Fruit fly (Drosophila melanogaster) whole organism, embryonic: Measurements from ENCODE around the gene mbc.

Source experiments
- CG10274 ChIP-seq: fragments of 200-800 bp; sonication (Bioruptor generic); optimal IDR thresholded peaks from 3 replicates; lab custom pipeline; 2017; ENCODE audit warnings: missing biosample characterization, mild to moderate bottlenecking, missing genetic modification characterization
- CG11247 ChIP-seq: fragments of 200-800 bp; sonication (Bioruptor generic); IDR thresholded peaks from 2 replicates; pipeline ENCODE4 v1.3.6; 2022; ENCODE audit warnings: missing biosample characterization, missing genetic modification characterization
- CG12236 ChIP-seq: fragments of 200-800 bp; sonication (Bioruptor generic); optimal IDR thresholded peaks from 2 replicates; lab custom pipeline; 2016; ENCODE audit warnings: missing biosample characterization, missing genetic modification characterization
- CG12769 ChIP-seq: fragments of 200-800 bp; sonication (Bioruptor generic); optimal IDR thresholded peaks from 2 replicates; lab custom pipeline; 2019; ENCODE audit warnings: missing biosample characterization, mild to moderate bottlenecking, missing genetic modification characterization, moderate library complexity
- CG14860 ChIP-seq: fragments of 200-800 bp; sonication (Bioruptor generic); IDR thresholded peaks from 3 replicates; pipeline ENCODE4 v1.3.6; 2022; ENCODE audit warnings: missing biosample characterization, missing genetic modification characterization; ENCODE audit not compliant: partially characterized antibody
- CG14965 ChIP-seq: fragments of 200-800 bp; sonication (Bioruptor generic); optimal IDR thresholded peaks from 2 replicates; lab custom pipeline; 2016; ENCODE audit warnings: missing biosample characterization, missing genetic modification characterization, borderline replicate concordance
- CG15011 ChIP-seq: fragments of 200-800 bp; sonication (Bioruptor generic); optimal IDR thresholded peaks from 3 replicates; lab custom pipeline; 2018; ENCODE audit warnings: missing biosample characterization, mild to moderate bottlenecking, missing genetic modification characterization
- CG15073 ChIP-seq: fragments of 200-800 bp; sonication (Bioruptor generic); optimal IDR thresholded peaks from 2 replicates; lab custom pipeline; 2016; ENCODE audit warnings: missing biosample characterization, missing genetic modification characterization
- CG15479 ChIP-seq: fragments of 200-800 bp; sonication (Bioruptor generic); optimal IDR thresholded peaks from 3 replicates; lab custom pipeline; 2019; ENCODE audit warnings: missing biosample characterization, mild to moderate bottlenecking, missing genetic modification characterization, moderate library complexity
- CG1832 ChIP-seq: fragments of 200-800 bp; sonication (Bioruptor generic); optimal IDR thresholded peaks from 2 replicates; lab custom pipeline; 2017; ENCODE audit warnings: missing biosample characterization, mild to moderate bottlenecking, missing genetic modification characterization, inconsistent platforms
- CG2712 ChIP-seq: fragments of 200-800 bp; optimal IDR thresholded peaks from 3 replicates; lab custom pipeline; 2019; ENCODE audit warnings: missing biosample characterization, mild to moderate bottlenecking, missing genetic modification characterization, moderate library complexity
- CG4360 ChIP-seq: fragments of 200-800 bp; sonication (Bioruptor generic); IDR thresholded peaks from 2 replicates; pipeline ENCODE4 v1.3.6; 2022; ENCODE audit warnings: missing biosample characterization, missing genetic modification characterization
- CG5245 ChIP-seq: fragments of 200-800 bp; sonication (Bioruptor generic); optimal IDR thresholded peaks from 3 replicates; lab custom pipeline; 2016; ENCODE audit warnings: missing biosample characterization, missing genetic modification characterization
- CG6683 ChIP-seq: fragments of 200-800 bp; sonication (Bioruptor generic); optimal IDR thresholded peaks from 2 replicates; lab custom pipeline; 2017; ENCODE audit warnings: missing biosample characterization, mild to moderate bottlenecking, missing genetic modification characterization, missing genetic modification reagents
- CG6765 ChIP-seq: fragments of 200-800 bp; sonication (Bioruptor generic); optimal IDR thresholded peaks from 3 replicates; lab custom pipeline; 2017; ENCODE audit warnings: missing biosample characterization, mild to moderate bottlenecking, missing genetic modification characterization
- CG7271 ChIP-seq: fragments of 200-800 bp; sonication (Bioruptor generic); optimal IDR thresholded peaks from 2 replicates; lab custom pipeline; 2018; ENCODE audit warnings: missing biosample characterization, mild to moderate bottlenecking, missing genetic modification characterization, moderate library complexity
- CG8281 ChIP-seq: fragments of 200-800 bp; sonication (Bioruptor generic); optimal IDR thresholded peaks from 2 replicates; lab custom pipeline; 2018; ENCODE audit warnings: missing biosample characterization, mild to moderate bottlenecking, missing genetic modification characterization, moderate library complexity
- CG8924 ChIP-seq: fragments of 200-800 bp; optimal IDR thresholded peaks from 3 replicates; lab custom pipeline; 2019; ENCODE audit warnings: missing biosample characterization, mild to moderate bottlenecking, missing genetic modification characterization, moderate library complexity
- CG9727 ChIP-seq: fragments of 200-800 bp; sonication (Bioruptor generic); optimal IDR thresholded peaks from 3 replicates; lab custom pipeline; 2017; ENCODE audit warnings: missing biosample characterization, mild to moderate bottlenecking, missing genetic modification characterization
- CTCF ChIP-seq: fragments of 200-800 bp; sonication (Bioruptor generic); optimal IDR thresholded peaks from 2 replicates; lab custom pipeline; 2017; ENCODE audit warnings: missing biosample characterization, mild to moderate bottlenecking, missing genetic modification characterization, moderate library complexity
- CkIIα-i1 ChIP-seq: fragments of 200-800 bp; sonication (Bioruptor generic); IDR thresholded peaks from 2 replicates; pipeline ENCODE4 v1.3.6; 2022; ENCODE audit warnings: missing biosample characterization, missing genetic modification characterization
- Dad ChIP-seq: fragments of 200-800 bp; sonication (Bioruptor generic); optimal IDR thresholded peaks from 3 replicates; lab custom pipeline; 2016; ENCODE audit warnings: missing biosample characterization, missing genetic modification characterization
- GATAe ChIP-seq: fragments of 200-800 bp; sonication (Bioruptor generic); conservative IDR thresholded peaks from 2 replicates; pipeline ENCODE4 v1.3.6; 2022; ENCODE audit warnings: missing biosample characterization, missing genetic modification characterization
- Gsc ChIP-seq: fragments of 200-800 bp; sonication (Bioruptor generic); IDR thresholded peaks from 2 replicates; pipeline ENCODE4 v1.3.6; 2022; ENCODE audit warnings: missing biosample characterization, missing genetic modification characterization
- Gug ChIP-seq: fragments of 200-800 bp; sonication (Bioruptor generic); IDR thresholded peaks from 4 replicates; pipeline ENCODE4 v1.3.6; 2022; ENCODE audit warnings: missing biosample characterization, missing genetic modification characterization
- HLH3B ChIP-seq: fragments of 200-800 bp; sonication (Bioruptor generic); IDR thresholded peaks from 2 replicates; pipeline ENCODE4 v1.3.6; 2022; ENCODE audit warnings: missing biosample characterization, missing genetic modification characterization
- HLHmδ ChIP-seq: fragments of 200-800 bp; sonication (Bioruptor generic); optimal IDR thresholded peaks from 2 replicates; lab custom pipeline; 2018; ENCODE audit warnings: missing biosample characterization, mild to moderate bottlenecking, missing genetic modification characterization, moderate library complexity
- MTF-1 ChIP-seq: fragments of 200-800 bp; sonication (Bioruptor generic); optimal IDR thresholded peaks from 2 replicates; lab custom pipeline; 2018; ENCODE audit warnings: missing biosample characterization, mild to moderate bottlenecking, missing genetic modification characterization, borderline replicate concordance
- Six4 ChIP-seq: fragments of 200-800 bp; sonication (Bioruptor generic); optimal IDR thresholded peaks from 2 replicates; lab custom pipeline; 2016; ENCODE audit warnings: missing biosample characterization, missing genetic modification characterization
- Sry-δ ChIP-seq: fragments of 200-800 bp; sonication (Bioruptor generic); optimal IDR thresholded peaks from 2 replicates; lab custom pipeline; 2016; ENCODE audit warnings: missing biosample characterization, missing genetic modification characterization
- Stat92E ChIP-seq, 3 experiments: fragments of >200 bp in 2 of 3; fragments of 200-800 bp in 1 of 3; sonication (Bioruptor generic) in 1 of 3; optimal IDR thresholded peaks; 2 replicates each; lab custom pipeline; 2017 to 2019; ENCODE audit warnings: missing biosample characterization in 3 of 3, missing genetic modification characterization in 3 of 3, mild to moderate bottlenecking in 1 of 3, moderate library complexity in 1 of 3
- ap ChIP-seq: fragments of 200-800 bp; sonication (Bioruptor generic); IDR thresholded peaks from 2 replicates; pipeline ENCODE4 v1.3.6; 2022; ENCODE audit warnings: missing biosample characterization, missing genetic modification characterization
- ato ChIP-seq: fragments of 200-800 bp; sonication (Bioruptor generic); IDR thresholded peaks from 2 replicates; pipeline ENCODE4 v1.3.6; 2022; ENCODE audit warnings: missing biosample characterization, missing genetic modification characterization; ENCODE audit not compliant: partially characterized antibody
- bigmax ChIP-seq: fragments of 200-800 bp; sonication (Bioruptor generic); optimal IDR thresholded peaks from 2 replicates; lab custom pipeline; 2018; ENCODE audit warnings: missing biosample characterization, mild to moderate bottlenecking, missing genetic modification characterization
- bsh ChIP-seq, 2 experiments: fragments of 200-800 bp; sonication (Bioruptor generic); optimal IDR thresholded peaks; 2 replicates each; lab custom pipeline; 2017 to 2018; ENCODE audit warnings: mild to moderate bottlenecking in 2 of 2, missing biosample characterization in 2 of 2, missing genetic modification characterization in 2 of 2, moderate library complexity in 1 of 2
- ci ChIP-seq: fragments of 200-800 bp; sonication (Bioruptor generic); IDR thresholded peaks from 3 replicates; pipeline ENCODE4 v1.3.6; 2022; ENCODE audit warnings: missing biosample characterization, missing genetic modification characterization
- crc ChIP-seq: fragments of 200-800 bp; sonication (Bioruptor generic); optimal IDR thresholded peaks from 2 replicates; lab custom pipeline; 2016; ENCODE audit warnings: missing biosample characterization, missing genetic modification characterization
- croc ChIP-seq: fragments of 200-800 bp; sonication (Bioruptor generic); conservative IDR thresholded peaks from 3 replicates; pipeline ENCODE4 v1.3.6; 2022; ENCODE audit warnings: missing biosample characterization, missing genetic modification characterization
- fd102C ChIP-seq: fragments of 200-800 bp; sonication (Bioruptor generic); optimal IDR thresholded peaks from 2 replicates; lab custom pipeline; 2018; ENCODE audit warnings: missing biosample characterization, mild to moderate bottlenecking, missing genetic modification characterization, moderate library complexity
- fd3F ChIP-seq: fragments of 200-800 bp; sonication (Bioruptor generic); optimal IDR thresholded peaks from 2 replicates; lab custom pipeline; 2018; ENCODE audit warnings: missing biosample characterization, mild to moderate bottlenecking, missing genetic modification characterization, moderate library complexity
- kah ChIP-seq: fragments of 200-800 bp; sonication (Bioruptor generic); optimal IDR thresholded peaks from 2 replicates; lab custom pipeline; 2018; ENCODE audit warnings: missing biosample characterization, mild to moderate bottlenecking, missing genetic modification characterization
- org-1 ChIP-seq: fragments of 200-800 bp; sonication (Bioruptor generic); optimal IDR thresholded peaks from 2 replicates; lab custom pipeline; 2017; ENCODE audit warnings: missing biosample characterization, missing genetic modification characterization
- pita ChIP-seq: fragments of 200-800 bp; sonication (Bioruptor generic); optimal IDR thresholded peaks from 2 replicates; lab custom pipeline; 2017; ENCODE audit warnings: missing biosample characterization, mild to moderate bottlenecking, missing genetic modification characterization
- pnt ChIP-seq: fragments of 200-800 bp; sonication (Bioruptor generic); optimal IDR thresholded peaks from 3 replicates; lab custom pipeline; 2016; ENCODE audit warnings: missing biosample characterization, missing genetic modification characterization
- pzg ChIP-seq: fragments of 200-800 bp; sonication (Bioruptor generic); optimal IDR thresholded peaks from 3 replicates; lab custom pipeline; 2018; ENCODE audit warnings: missing biosample characterization, mild to moderate bottlenecking, missing genetic modification characterization, moderate library complexity
- sens ChIP-seq: fragments of 200-800 bp; sonication (Bioruptor generic); peaks from one replicate; lab custom pipeline; 2016; ENCODE audit warnings: missing biosample characterization, missing genetic modification characterization
- seq ChIP-seq: fragments of 200-800 bp; sonication (Bioruptor generic); IDR thresholded peaks from 2 replicates; pipeline ENCODE4 v1.3.6; 2022; ENCODE audit warnings: missing biosample characterization, missing genetic modification characterization
- sim ChIP-seq: fragments of 200-800 bp; sonication (Bioruptor generic); IDR thresholded peaks from 2 replicates; pipeline ENCODE4 v1.3.6; 2022; ENCODE audit warnings: missing biosample characterization, missing genetic modification characterization
- slp2 ChIP-seq: fragments of 200-800 bp; sonication (Bioruptor generic); optimal IDR thresholded peaks from 2 replicates; lab custom pipeline; 2016; ENCODE audit warnings: missing biosample characterization, missing genetic modification characterization
- so ChIP-seq: fragments of 200-800 bp; sonication (Bioruptor generic); IDR thresholded peaks from 3 replicates; pipeline ENCODE4 v1.3.6; 2022; ENCODE audit warnings: missing biosample characterization, missing genetic modification characterization
- tup ChIP-seq: fragments of 200-800 bp; sonication (Bioruptor generic); optimal IDR thresholded peaks from 2 replicates; lab custom pipeline; 2016; ENCODE audit warnings: missing biosample characterization, mild to moderate bottlenecking, missing genetic modification characterization, moderate library complexity
- wek ChIP-seq: fragments of 200-800 bp; sonication (Bioruptor generic); optimal IDR thresholded peaks from 3 replicates; lab custom pipeline; 2018; ENCODE audit warnings: missing biosample characterization, mild to moderate bottlenecking, missing genetic modification characterization, moderate library complexity

Gene mbc

dm6 chr3R:23820290-23820689 lies 38.7 kb downstream of the mbc start (continued):
- TF ChIP-seq kah (GFP tag; lab: Kevin White, UChicago) (no peak), slp2 (GFP tag; lab: Kevin White, UChicago) (no peak), crc (no peak), Dad (GFP tag; lab: Kevin White, UChicago) (no peak), CG9727 (no peak), CG11247 (GFP tag; lab: Robert Waterston, UW) (no peak), CG7271 (no peak), croc (GFP tag; lab: Robert Waterston, UW) (no peak), CkIIα-i1 (no peak), CG15011 (GFP tag; lab: Kevin White, UChicago) (no peak), ap (no peak), CG15479 (no peak), CG1832 (GFP tag; lab: Kevin White, UChicago) (no peak), so (GFP tag; lab: Robert Waterston, UW) (0 out of 3 replicates have a peak, but pooled peaks have one; percentile 27), Six4 (GFP tag; lab: Kevin White, UChicago) (no peak), org-1 (GFP tag; lab: Kevin White, UChicago) (no peak), pita (GFP tag; lab: Kevin White, UChicago) (no peak), bsh (GFP tag; optimal IDR thresholded peaks at IDR 0.05; lab: Kevin White, UChicago) (peak in 1 of 2 experiments; percentile 21), Stat92E (GFP tag; optimal IDR thresholded peaks at IDR 0.05; lab: Kevin White, UChicago) (no peak), HLHmδ (GFP tag; lab: Kevin White, UChicago) (no peak), pnt (GFP tag; lab: Kevin White, UChicago) (no peak), ato (GFP tag; lab: Robert Waterston, UW) (no peak), fd102C (no peak), CG6765 (GFP tag; lab: Kevin White, UChicago) (no peak), CG14965 (GFP tag; lab: Kevin White, UChicago) (no peak), CG5245 (GFP tag; lab: Kevin White, UChicago) (no peak), bigmax (GFP tag; lab: Kevin White, UChicago) (no peak), CTCF (GFP tag; lab: Kevin White, UChicago) (peak; percentile 9), CG12769 (tag; lab: Kevin White, UChicago) (peak; percentile 22), MTF-1 (GFP tag; lab: Kevin White, UChicago) (no peak), CG14860 (GFP tag; lab: Robert Waterston, UW) (no peak), tup (no peak), pzg (GFP tag; lab: Kevin White, UChicago) (peak; percentile 86), GATAe (GFP tag; lab: Robert Waterston, UW) (no peak), Gug (GFP tag; lab: Robert Waterston, UW) (no peak), seq (GFP tag; lab: Robert Waterston, UW) (no peak), ci (GFP tag; lab: Robert Waterston, UW) (0 out of 3 replicates have a peak, but pooled peaks have one; percentile 27), sim (no peak), CG4360 (GFP tag; lab: Robert Waterston, UW) (no peak), sens (GFP tag; lab: Kevin White, UChicago) (peak; percentile 51), wek (GFP tag; lab: Kevin White, UChicago) (no peak), CG12236 (GFP tag; lab: Kevin White, UChicago) (no peak), CG15073 (GFP tag; lab: Kevin White, UChicago) (no peak), Sry-δ (GFP tag; lab: Kevin White, UChicago) (peak; percentile 31), CG10274 (GFP tag; lab: Kevin White, UChicago) (no peak), CG8281 (tag; lab: Kevin White, UChicago) (no peak), fd3F (GFP tag; lab: Kevin White, UChicago) (no peak), CG8924 (peak; percentile 15), CG2712 (tag; lab: Kevin White, UChicago) (peak; percentile 52), Gsc (GFP tag; lab: Robert Waterston, UW) (no peak), CG6683 (GFP tag; lab: Kevin White, UChicago) (no peak), HLH3B (GFP tag; lab: Robert Waterston, UW) (no peak)
